Worm (Caenorhabditis elegans) whole organism, L1 larva: Measurements from ENCODE around the gene F38B7.10.

Experiments
- C04F5.9 ChIP-seq: sonication (generic microtip); optimal IDR thresholded peaks from 2 replicates; lab custom pipeline; 2016; ENCODE audit warnings: missing genetic modification characterization, missing compliant biosample characterization
- C16A3.4 ChIP-seq: fragments of 150-350 bp; optimal IDR thresholded peaks from 2 replicates; lab custom pipeline; 2014; ENCODE audit warnings: missing biosample characterization, missing genetic modification characterization
- C34B4.2 ChIP-seq: sonication (generic microtip); optimal IDR thresholded peaks from 2 replicates; lab custom pipeline; 2017; ENCODE audit warnings: mild to moderate bottlenecking, missing genetic modification characterization, missing compliant biosample characterization
- F16B12.6 ChIP-seq: fragments of 150-350 bp; optimal IDR thresholded peaks from 2 replicates; lab custom pipeline; 2014; ENCODE audit warnings: missing biosample characterization, missing genetic modification characterization
- aha-1 ChIP-seq: fragments of 150-350 bp; optimal IDR thresholded peaks from 2 replicates; lab custom pipeline; 2014; ENCODE audit warnings: missing biosample characterization, missing genetic modification characterization
- alr-1 ChIP-seq: fragments of 200-800 bp; sonication (Bioruptor generic); optimal IDR thresholded peaks from 2 replicates; lab custom pipeline; 2018; ENCODE audit warnings: borderline replicate concordance, mild to moderate bottlenecking, missing genetic modification characterization, missing compliant biosample characterization
- blmp-1 ChIP-seq: fragments of 150-350 bp; optimal IDR thresholded peaks from 2 replicates; lab custom pipeline; 2014; ENCODE audit warnings: missing biosample characterization, missing genetic modification characterization
- ceh-8 ChIP-seq: fragments of 200-800 bp; sonication (Bioruptor generic); optimal IDR thresholded peaks from 2 replicates; lab custom pipeline; 2018; ENCODE audit warnings: mild to moderate bottlenecking, missing genetic modification characterization, moderate library complexity, missing compliant biosample characterization
- ceh-88 ChIP-seq: fragments of 200-800 bp; sonication (Bioruptor generic); IDR thresholded peaks from 2 replicates; pipeline ENCODE4 v1.3.6; 2022; ENCODE audit warnings: missing genetic modification characterization, missing compliant biosample characterization
- ces-1 ChIP-seq: fragments of 150-350 bp; optimal IDR thresholded peaks from 2 replicates; lab custom pipeline; 2014; ENCODE audit warnings: missing biosample characterization, missing genetic modification reagents, missing genetic modification characterization
- dpl-1 ChIP-seq, 3 experiments: fragments of 150-350 bp in 2 of 3; sonication (generic microtip) in 1 of 3; optimal IDR thresholded peaks; 2 replicates each; lab custom pipeline; 2014 to 2017; ENCODE audit warnings: missing biosample characterization in 3 of 3, missing genetic modification characterization in 3 of 3, missing genetic modification reagents in 3 of 3
- efl-1 ChIP-seq, 4 experiments: fragments of 150-350 bp; optimal IDR thresholded peaks in 3 of 4; peaks in 1 of 4; 1 replicate in 1 of 4; 2 replicates in 3 of 4; lab custom pipeline; 2014; ENCODE audit warnings: missing biosample characterization in 2 of 4, missing genetic modification characterization in 2 of 4, missing genetic modification reagents in 2 of 4
- efl-3 ChIP-seq: fragments of 200-800 bp; sonication (Bioruptor generic); optimal IDR thresholded peaks from 2 replicates; lab custom pipeline; 2018; ENCODE audit warnings: mild to moderate bottlenecking, missing genetic modification characterization, missing compliant biosample characterization
- egl-13 ChIP-seq: sonication (generic microtip); optimal IDR thresholded peaks from 2 replicates; lab custom pipeline; 2016; ENCODE audit warnings: missing genotype, missing genetic modification reagents, missing genetic modification characterization, missing compliant biosample characterization
- elt-3 ChIP-seq, 6 experiments: fragments of 150-350 bp in 1 of 6; sonication (generic microtip); optimal IDR thresholded peaks; 2 replicates each; lab custom pipeline; 2017 to 2018; ENCODE audit warnings: missing biosample characterization in 6 of 6, missing genetic modification characterization in 6 of 6, inconsistent platforms in 1 of 6
- fos-1 ChIP-seq: fragments of 150-350 bp; optimal IDR thresholded peaks from 2 replicates; lab custom pipeline; 2014; ENCODE audit warnings: missing biosample characterization, missing genetic modification characterization
- grh-1 ChIP-seq: fragments of 200-800 bp; sonication (Bioruptor generic); IDR thresholded peaks from 2 replicates; pipeline ENCODE4 v1.3.6; 2022; ENCODE audit warnings: missing genetic modification reagents, missing genetic modification characterization, missing compliant biosample characterization
- hpl-2 ChIP-seq: fragments of 150-350 bp; optimal IDR thresholded peaks from 2 replicates; lab custom pipeline; 2014; ENCODE audit warnings: missing biosample characterization, missing genetic modification reagents, missing genetic modification characterization
- irx-1 ChIP-seq: sonication (generic microtip); optimal IDR thresholded peaks from 2 replicates; lab custom pipeline; 2016; ENCODE audit warnings: missing genetic modification characterization, missing compliant biosample characterization
- jun-1 ChIP-seq: fragments of 150-350 bp; optimal IDR thresholded peaks from 2 replicates; lab custom pipeline; 2014; ENCODE audit warnings: missing biosample characterization, missing genetic modification reagents, missing genetic modification characterization
- lin-13 ChIP-seq: fragments of 150-350 bp; optimal IDR thresholded peaks from 2 replicates; lab custom pipeline; 2014; ENCODE audit warnings: missing biosample characterization, missing genetic modification reagents, missing genetic modification characterization
- lin-14 ChIP-seq: fragments of 200-800 bp; sonication (Bioruptor generic); optimal IDR thresholded peaks from 2 replicates; lab custom pipeline; 2018; ENCODE audit warnings: mild to moderate bottlenecking, missing genetic modification characterization, moderate library complexity, missing compliant biosample characterization
- lin-15B ChIP-seq: fragments of 150-350 bp; sonication (generic microtip); optimal IDR thresholded peaks from 3 replicates; lab custom pipeline; 2014; ENCODE audit warnings: missing biosample characterization, missing genetic modification characterization
- lir-3 ChIP-seq: sonication (generic microtip); optimal IDR thresholded peaks from 2 replicates; lab custom pipeline; 2016; ENCODE audit warnings: mild to moderate bottlenecking, missing genetic modification characterization, moderate library complexity, missing compliant biosample characterization; ENCODE audit not compliant: poor library complexity
- lsy-2 ChIP-seq, 2 experiments: fragments of 150-350 bp; optimal IDR thresholded peaks; 2 replicates each; lab custom pipeline; 2014; ENCODE audit warnings: missing biosample characterization in 2 of 2, missing genetic modification characterization in 2 of 2
- mab-9 ChIP-seq: fragments of 200-800 bp; sonication (Bioruptor generic); IDR thresholded peaks from 2 replicates; pipeline ENCODE4 v1.3.6; 2022; ENCODE audit warnings: missing genetic modification reagents, missing genetic modification characterization, missing compliant biosample characterization
- mdl-1 ChIP-seq, 2 experiments: fragments of 150-350 bp; optimal IDR thresholded peaks; 2 replicates each; lab custom pipeline; 2014 to 2017; ENCODE audit warnings: missing biosample characterization in 2 of 2, missing genetic modification characterization in 2 of 2, inconsistent platforms in 1 of 2
- mef-2 ChIP-seq: fragments of 150-350 bp; optimal IDR thresholded peaks from 2 replicates; lab custom pipeline; 2014; ENCODE audit warnings: missing biosample characterization, missing genetic modification characterization
- mep-1 ChIP-seq: fragments of 150-350 bp; optimal IDR thresholded peaks from 2 replicates; lab custom pipeline; 2014; ENCODE audit warnings: missing biosample characterization, missing genetic modification characterization
- nhr-11 ChIP-seq: fragments of 150-350 bp; optimal IDR thresholded peaks from 2 replicates; lab custom pipeline; 2014; ENCODE audit warnings: missing biosample characterization, missing genetic modification characterization
- nhr-12 ChIP-seq: sonication (generic microtip); optimal IDR thresholded peaks from 2 replicates; lab custom pipeline; 2017; ENCODE audit warnings: missing biosample characterization, missing genetic modification characterization
- nhr-19 ChIP-seq: fragments of 200-800 bp; sonication (Bioruptor generic); conservative IDR thresholded peaks from 2 replicates; pipeline ENCODE4 v1.3.6; 2022; ENCODE audit warnings: missing genetic modification characterization, missing compliant biosample characterization
- nhr-28 ChIP-seq: fragments of 150-350 bp; optimal IDR thresholded peaks from 2 replicates; lab custom pipeline; 2014; ENCODE audit warnings: missing biosample characterization, missing genetic modification characterization
- nhr-47 ChIP-seq: sonication (generic microtip); optimal IDR thresholded peaks from 2 replicates; lab custom pipeline; 2016; ENCODE audit warnings: mild to moderate bottlenecking, missing genetic modification characterization, moderate library complexity, missing compliant biosample characterization
- nhr-71 ChIP-seq: sonication (generic microtip); optimal IDR thresholded peaks from 2 replicates; lab custom pipeline; 2016; ENCODE audit warnings: mild to moderate bottlenecking, missing genetic modification characterization, moderate library complexity, missing compliant biosample characterization
- nhr-76 ChIP-seq: sonication (generic microtip); optimal IDR thresholded peaks from 2 replicates; lab custom pipeline; 2017; ENCODE audit warnings: missing biosample characterization, missing genetic modification characterization
- nhr-84 ChIP-seq: sonication (generic microtip); optimal IDR thresholded peaks from 2 replicates; lab custom pipeline; 2017; ENCODE audit warnings: missing biosample characterization, missing genetic modification characterization
- nhr-90 ChIP-seq: sonication (generic microtip); optimal IDR thresholded peaks from 2 replicates; lab custom pipeline; 2016; ENCODE audit warnings: mild to moderate bottlenecking, missing genetic modification characterization, missing compliant biosample characterization; ENCODE audit not compliant: poor library complexity
- pax-3 ChIP-seq: fragments of 200-800 bp; sonication (Bioruptor generic); optimal IDR thresholded peaks from 2 replicates; lab custom pipeline; 2018; ENCODE audit warnings: mild to moderate bottlenecking, missing genetic modification characterization, moderate library complexity, missing compliant biosample characterization
- snpc-4 ChIP-seq: fragments of 150-350 bp; optimal IDR thresholded peaks from 2 replicates; lab custom pipeline; 2014; ENCODE audit warnings: missing biosample characterization, missing genetic modification characterization
- sox-4 ChIP-seq: sonication (generic microtip); optimal IDR thresholded peaks from 2 replicates; lab custom pipeline; 2016; ENCODE audit warnings: missing genetic modification characterization, missing compliant biosample characterization
- sup-37 ChIP-seq: fragments of 200-800 bp; sonication (Bioruptor generic); optimal IDR thresholded peaks from 2 replicates; lab custom pipeline; 2018; ENCODE audit warnings: mild to moderate bottlenecking, missing genetic modification characterization, missing compliant biosample characterization
- unc-30 ChIP-seq: sonication (generic microtip); optimal IDR thresholded peaks from 2 replicates; lab custom pipeline; 2017; ENCODE audit warnings: missing biosample characterization, missing genetic modification characterization
- unc-86 ChIP-seq: sonication (generic microtip); optimal IDR thresholded peaks from 2 replicates; lab custom pipeline; 2016; ENCODE audit warnings: missing genetic modification characterization, missing compliant biosample characterization
- vab-15 ChIP-seq: sonication (generic microtip); optimal IDR thresholded peaks from 2 replicates; lab custom pipeline; 2017; ENCODE audit warnings: missing genotype, mild to moderate bottlenecking, missing genetic modification characterization, missing compliant biosample characterization

The F38B7.10 gene

DNA sequence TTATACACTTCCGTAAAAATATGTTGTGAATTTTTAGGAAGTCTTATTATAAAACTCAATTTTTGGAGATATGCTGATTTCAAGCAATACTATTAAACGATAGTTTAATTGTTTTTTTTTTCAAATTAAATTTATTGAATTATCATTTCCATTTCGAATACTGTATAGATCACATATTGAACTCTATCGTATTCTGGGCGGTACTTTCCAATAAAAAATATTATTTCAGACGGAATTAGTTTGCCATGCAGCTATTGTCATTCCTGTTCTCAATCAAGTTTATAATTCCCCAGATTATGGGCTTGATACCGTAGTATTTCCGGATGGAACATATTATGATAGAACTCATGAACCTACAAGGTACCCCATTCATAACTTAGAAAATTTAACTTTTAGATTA lies 29.2 kb downstream of the F38B7.10 start:
- no peak for TF ChIP-seq lir-3 (tag; lab: Kevin White, UChicago)
- peak in 1 of 2 experiments; percentile 51 for TF ChIP-seq lsy-2 (tag; optimal IDR thresholded peaks at IDR 0.05; lab: Kevin White, UChicago)

- TF ChIP-seq mdl-1 (tag; optimal IDR thresholded peaks at IDR 0.05; lab: Kevin White, UChicago) (no peak), aha-1 (tag; lab: Kevin White, UChicago) (no peak), irx-1 (no peak), unc-86 (tag; lab: Kevin White, UChicago) (no peak), efl-3 (GFP tag; lab: Kevin White, UChicago) (no peak)
Measured at ce11 chrV:11580826-11581225, 35.5 kb downstream of the F38B7.10 start, which contains the start of gene srx-90. Gene srx-90 (plus strand): TSS chrV:11581126.

DNA sequence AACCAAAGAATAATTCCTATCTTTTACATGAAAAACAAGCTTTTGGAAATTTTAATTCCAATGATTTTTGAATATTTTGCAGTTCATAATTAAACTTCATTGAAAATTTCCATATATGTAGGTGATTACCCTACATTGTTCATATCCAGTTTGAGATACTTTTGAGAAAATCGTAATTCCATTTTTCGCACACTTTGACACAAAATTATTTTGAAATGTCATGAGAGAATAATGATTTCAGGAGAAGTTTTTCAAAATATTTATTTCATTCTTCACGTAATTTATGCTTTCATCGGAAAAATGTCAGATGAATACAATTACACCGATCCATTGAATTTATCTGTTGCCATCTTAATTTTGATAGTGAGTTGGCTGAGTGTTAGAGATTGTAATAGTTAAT lies 37.9 kb downstream of the F38B7.10 start, which contains the start of gene srx-88:
Gene srx-88, plus strand, starts transcription at position 301 of the 400 bp plus-strand sequence.
- TF ChIP-seq mef-2 (tag; lab: Kevin White, UChicago) (no peak), fos-1 (tag; lab: Kevin White, UChicago) (no peak), sox-4 (no peak), nhr-28 (tag; lab: Kevin White, UChicago) (no peak), vab-15 (tag; lab: Kevin White, UChicago) (no peak), nhr-84 (tag; lab: Kevin White, UChicago) (no peak), jun-1 (tag; lab: Kevin White, UChicago) (no peak), egl-13 (tag; lab: Kevin White, UChicago) (no peak), snpc-4 (no peak), nhr-47 (tag; lab: Kevin White, UChicago) (no peak), sup-37 (GFP tag; lab: Kevin White, UChicago) (no peak), lir-3 (tag; lab: Kevin White, UChicago) (no peak), C04F5.9 (no peak), lin-14 (GFP tag; lab: Kevin White, UChicago) (no peak), nhr-71 (tag; lab: Kevin White, UChicago) (no peak), nhr-12 (no peak), unc-30 (no peak)

- TF ChIP-seq F16B12.6 (tag; lab: Kevin White, UChicago): no peak
- TF ChIP-seq ces-1: no peak
- TF ChIP-seq aha-1 (tag; lab: Kevin White, UChicago): no peak
- TF ChIP-seq lin-14 (GFP tag; lab: Kevin White, UChicago): no peak
- TF ChIP-seq elt-3 (tag; optimal IDR thresholded peaks at IDR 0.05; lab: Kevin White, UChicago): peak in 1 of 6 experiments; percentile 16
- no peak for TF ChIP-seq nhr-11 (tag; lab: Kevin White, UChicago)
- no peak for TF ChIP-seq ceh-8 (GFP tag; lab: Kevin White, UChicago)
- TF ChIP-seq nhr-76 (tag; lab: Kevin White, UChicago): no peak
- TF ChIP-seq jun-1 (tag; lab: Kevin White, UChicago): no peak
- no peak for TF ChIP-seq ceh-88 (GFP tag; lab: Robert Waterston, UW)
- no peak for TF ChIP-seq C16A3.4 (tag; lab: Kevin White, UChicago)
- TF ChIP-seq efl-1 (optimal IDR thresholded peaks at IDR 0.05; lab: Kevin White, UChicago): peak; percentile 4 to 30
- no peak for TF ChIP-seq efl-1 (GFP tag; optimal IDR thresholded peaks at IDR 0.05 in 1 of 2; lab: Kevin White, UChicago)
- peak; percentile 97 for TF ChIP-seq snpc-4
- TF ChIP-seq lsy-2 (tag; optimal IDR thresholded peaks at IDR 0.05; lab: Kevin White, UChicago): no peak
- peak; percentile 66 for TF ChIP-seq nhr-19 (GFP tag; lab: Robert Waterston, UW)
- TF ChIP-seq nhr-84 (tag; lab: Kevin White, UChicago): no peak
- no peak for TF ChIP-seq lin-13
- no peak for TF ChIP-seq C34B4.2 (tag; lab: Kevin White, UChicago)
- no peak for TF ChIP-seq blmp-1
- TF ChIP-seq unc-30: no peak
- TF ChIP-seq efl-3 (GFP tag; lab: Kevin White, UChicago): no peak
- peak; percentile 62 for TF ChIP-seq nhr-90
- 0 out of 2 replicates have a peak, but pooled peaks have one; percentile 28 for TF ChIP-seq grh-1 (GFP tag; lab: Robert Waterston, UW)
- no peak for TF ChIP-seq alr-1 (tag; lab: Kevin White, UChicago)
- TF ChIP-seq lin-15B: no peak
- TF ChIP-seq mab-9 (GFP tag; lab: Robert Waterston, UW): no peak
- TF ChIP-seq sox-4: no peak
- peak; percentile 56 for TF ChIP-seq hpl-2 (GFP tag; lab: Kevin White, UChicago)
- peak in 1 of 3 experiments; percentile 0 for TF ChIP-seq dpl-1 (GFP tag; optimal IDR thresholded peaks at IDR 0.05; lab: Kevin White, UChicago)
- no peak for TF ChIP-seq lir-3 (tag; lab: Kevin White, UChicago)
- no peak for TF ChIP-seq pax-3 (tag; lab: Kevin White, UChicago)
- no peak for TF ChIP-seq mep-1 (tag; lab: Kevin White, UChicago)
Measured at ce11 chrV:11585122-11585521, 39.8 kb downstream of the F38B7.10 start.
